Fruit fly (Drosophila melanogaster): ENCODE results near the gene CG7378.

- TF ChIP-seq CG8478 (optimal IDR thresholded peaks at IDR 0.05): no peak
- TF ChIP-seq Dll (optimal IDR thresholded peaks at IDR 0.05): no peak
- TF ChIP-seq psq (optimal IDR thresholded peaks at IDR 0.05): no peak
- no peak for TF ChIP-seq EcR (GFP tag; optimal IDR thresholded peaks at IDR 0.05)
- no peak for TF ChIP-seq usp (GFP tag; optimal IDR thresholded peaks at IDR 0.05)
- TF ChIP-seq pan (optimal IDR thresholded peaks at IDR 0.05): no peak
Measured at dm6 chrX:18864483-18865358, 35.5 kb upstream of the CG7378 start.
